Fruit fly (Drosophila melanogaster) whole organism, embryonic: ENCODE data around the gene pr.

Experiments used
- Abd-B ChIP-seq: fragments of 200-800 bp; sonication (Bioruptor generic); optimal IDR thresholded peaks from 2 replicates; lab custom pipeline; 2018; ENCODE audit warnings: missing biosample characterization, mild to moderate bottlenecking, missing genetic modification characterization, moderate library complexity
- Adf1 ChIP-seq: fragments of 200-800 bp; sonication (Bioruptor generic); IDR thresholded peaks from 2 replicates; pipeline ENCODE4 v1.3.6; 2022; ENCODE audit warnings: missing biosample characterization, missing genetic modification characterization
- Bdp1 ChIP-seq: fragments of 200-800 bp; sonication (Bioruptor generic); optimal IDR thresholded peaks from 3 replicates; lab custom pipeline; 2016; ENCODE audit warnings: missing biosample characterization, missing genetic modification characterization
- Bteb2 ChIP-seq: fragments of 200-800 bp; sonication (Bioruptor generic); optimal IDR thresholded peaks from 2 replicates; lab custom pipeline; 2016; ENCODE audit warnings: missing biosample characterization, missing genetic modification characterization
- CG1024 ChIP-seq: fragments of 200-800 bp; sonication (Bioruptor generic); IDR thresholded peaks from 2 replicates; pipeline ENCODE4 v1.3.6; 2022; ENCODE audit warnings: missing biosample characterization, missing genetic modification characterization
- CG11695 ChIP-seq: fragments of 200-800 bp; sonication (Bioruptor generic); IDR thresholded peaks from 3 replicates; pipeline ENCODE4 v1.3.6; 2022; ENCODE audit warnings: missing biosample characterization, missing genetic modification characterization
- CG12236 ChIP-seq: fragments of 200-800 bp; sonication (Bioruptor generic); optimal IDR thresholded peaks from 2 replicates; lab custom pipeline; 2016; ENCODE audit warnings: missing biosample characterization, missing genetic modification characterization
- CG1233 ChIP-seq: fragments of 200-800 bp; sonication (Bioruptor generic); optimal IDR thresholded peaks from 4 replicates; lab custom pipeline; 2018; ENCODE audit warnings: missing biosample characterization, mild to moderate bottlenecking, missing genetic modification characterization
- CG12659 ChIP-seq: fragments of 200-800 bp; sonication (Bioruptor generic); optimal IDR thresholded peaks from 3 replicates; lab custom pipeline; 2017; ENCODE audit warnings: mild to moderate bottlenecking, missing biosample characterization, missing genetic modification reagents, missing genetic modification characterization
- CG14441 ChIP-seq: fragments of 200-800 bp; sonication (Bioruptor generic); IDR thresholded peaks from 2 replicates; pipeline ENCODE4 v1.3.6; 2022; ENCODE audit warnings: missing biosample characterization, missing genetic modification characterization
- CG15011 ChIP-seq: fragments of 200-800 bp; sonication (Bioruptor generic); optimal IDR thresholded peaks from 3 replicates; lab custom pipeline; 2018; ENCODE audit warnings: missing biosample characterization, mild to moderate bottlenecking, missing genetic modification characterization
- CG17829 ChIP-seq: fragments of 200-800 bp; optimal IDR thresholded peaks from 2 replicates; lab custom pipeline; 2019; ENCODE audit warnings: missing biosample characterization, mild to moderate bottlenecking, missing genetic modification characterization, moderate library complexity
- CG2120 ChIP-seq: fragments of 200-800 bp; sonication (Bioruptor generic); optimal IDR thresholded peaks from 3 replicates; lab custom pipeline; 2016; ENCODE audit warnings: missing biosample characterization, missing genetic modification characterization
- CG2129 ChIP-seq: fragments of 200-800 bp; sonication (Bioruptor generic); IDR thresholded peaks from 2 replicates; pipeline ENCODE4 v1.3.6; 2022; ENCODE audit warnings: missing biosample characterization, missing genetic modification characterization; ENCODE audit not compliant: partially characterized antibody
- CG3065 ChIP-seq: fragments of 200-800 bp; sonication (Bioruptor generic); optimal IDR thresholded peaks from 2 replicates; lab custom pipeline; 2016; ENCODE audit warnings: missing biosample characterization, missing genetic modification characterization
- CG3163 ChIP-seq: fragments of 200-800 bp; sonication (Bioruptor generic); optimal IDR thresholded peaks from 3 replicates; lab custom pipeline; 2016; ENCODE audit warnings: missing biosample characterization, missing genetic modification characterization
- CG33557 ChIP-seq: fragments of 200-800 bp; sonication (Bioruptor generic); optimal IDR thresholded peaks from 2 replicates; lab custom pipeline; 2019; ENCODE audit warnings: missing biosample characterization, mild to moderate bottlenecking, missing genetic modification characterization, moderate library complexity
- CG3995 ChIP-seq: fragments of 200-800 bp; sonication (Bioruptor generic); optimal IDR thresholded peaks from 3 replicates; lab custom pipeline; 2016; ENCODE audit warnings: missing biosample characterization, missing genetic modification characterization
- CG4854 ChIP-seq: fragments of 200-800 bp; sonication (Bioruptor generic); optimal IDR thresholded peaks from 2 replicates; lab custom pipeline; 2016; ENCODE audit warnings: missing biosample characterization, missing genetic modification characterization, inconsistent platforms
- CG6175 ChIP-seq: fragments of 200-800 bp; sonication (Bioruptor generic); IDR thresholded peaks from 3 replicates; pipeline ENCODE4 v1.3.6; 2022; ENCODE audit warnings: missing biosample characterization, missing genetic modification characterization
- CG6765 ChIP-seq: fragments of 200-800 bp; sonication (Bioruptor generic); optimal IDR thresholded peaks from 3 replicates; lab custom pipeline; 2017; ENCODE audit warnings: missing biosample characterization, mild to moderate bottlenecking, missing genetic modification characterization
- CG7839 ChIP-seq: fragments of 200-800 bp; sonication (Bioruptor generic); optimal IDR thresholded peaks from 3 replicates; lab custom pipeline; 2018; ENCODE audit warnings: missing biosample characterization, mild to moderate bottlenecking, missing genetic modification characterization, moderate library complexity
- CG8944 ChIP-seq: fragments of 200-800 bp; sonication (Bioruptor generic); optimal IDR thresholded peaks from 3 replicates; lab custom pipeline; 2016; ENCODE audit warnings: missing biosample characterization, missing genetic modification characterization
- CG9727 ChIP-seq: fragments of 200-800 bp; sonication (Bioruptor generic); optimal IDR thresholded peaks from 3 replicates; lab custom pipeline; 2017; ENCODE audit warnings: missing biosample characterization, mild to moderate bottlenecking, missing genetic modification characterization
- CoRest ChIP-seq: fragments of 200-800 bp; sonication (Bioruptor generic); optimal IDR thresholded peaks from 3 replicates; lab custom pipeline; 2018; ENCODE audit warnings: missing biosample characterization, mild to moderate bottlenecking, missing genetic modification characterization, moderate library complexity
- Dip2 ChIP-seq: fragments of 200-800 bp; sonication (Bioruptor generic); IDR thresholded peaks from 2 replicates; pipeline ENCODE4 v1.3.6; 2022; ENCODE audit warnings: missing biosample characterization, missing genetic modification characterization
- Dll ChIP-seq: fragments of 200-800 bp; sonication (Bioruptor generic); IDR thresholded peaks from 4 replicates; pipeline ENCODE4 v1.3.6; 2022; ENCODE audit warnings: missing biosample characterization, missing genetic modification characterization; ENCODE audit not compliant: partially characterized antibody
- ERR ChIP-seq: fragments of 200-800 bp; sonication (Bioruptor generic); optimal IDR thresholded peaks from 2 replicates; lab custom pipeline; 2016; ENCODE audit warnings: missing biosample characterization, missing genetic modification characterization
- Mes4 ChIP-seq: fragments of 200-800 bp; sonication (Bioruptor generic); optimal IDR thresholded peaks from 2 replicates; lab custom pipeline; 2016; ENCODE audit warnings: missing biosample characterization, missing genetic modification characterization
- Ravus ChIP-seq: fragments of 200-800 bp; sonication (Bioruptor generic); IDR thresholded peaks from 2 replicates; pipeline ENCODE4 v1.3.6; 2022; ENCODE audit warnings: missing biosample characterization, missing genetic modification characterization
- Rfx ChIP-seq: fragments of 200-800 bp; sonication (Bioruptor generic); IDR thresholded peaks from 2 replicates; pipeline ENCODE4 v1.3.6; 2022; ENCODE audit warnings: missing biosample characterization, missing genetic modification characterization
- Sry-δ ChIP-seq: fragments of 200-800 bp; sonication (Bioruptor generic); optimal IDR thresholded peaks from 2 replicates; lab custom pipeline; 2016; ENCODE audit warnings: missing biosample characterization, missing genetic modification characterization
- Ssrp ChIP-seq: fragments of 200-800 bp; sonication (Bioruptor generic); optimal IDR thresholded peaks from 2 replicates; lab custom pipeline; 2018; ENCODE audit warnings: missing biosample characterization, mild to moderate bottlenecking, missing genetic modification characterization, moderate library complexity
- amos ChIP-seq: fragments of 200-800 bp; sonication (Bioruptor generic); IDR thresholded peaks from 2 replicates; pipeline ENCODE4 v1.3.6; 2022; ENCODE audit warnings: missing biosample characterization, missing genetic modification characterization; ENCODE audit not compliant: partially characterized antibody
- croc ChIP-seq: fragments of 200-800 bp; sonication (Bioruptor generic); conservative IDR thresholded peaks from 3 replicates; pipeline ENCODE4 v1.3.6; 2022; ENCODE audit warnings: missing biosample characterization, missing genetic modification characterization
- dmrt99B ChIP-seq: fragments of 200-800 bp; sonication (Bioruptor generic); optimal IDR thresholded peaks from 2 replicates; lab custom pipeline; 2018; ENCODE audit warnings: missing biosample characterization, mild to moderate bottlenecking, missing genetic modification characterization, moderate library complexity
- dysf ChIP-seq: fragments of 200-800 bp; sonication (Bioruptor generic); IDR thresholded peaks from 3 replicates; pipeline ENCODE4 v1.3.6; 2022; ENCODE audit warnings: missing biosample characterization, missing genetic modification characterization
- gcm ChIP-seq: fragments of 200-800 bp; sonication (Bioruptor generic); optimal IDR thresholded peaks from 2 replicates; lab custom pipeline; 2019; ENCODE audit warnings: missing biosample characterization, mild to moderate bottlenecking, missing genetic modification characterization, moderate library complexity
- gt ChIP-seq: fragments of 200-800 bp; sonication (Bioruptor generic); IDR thresholded peaks from 2 replicates; pipeline ENCODE4 v1.3.6; 2022; ENCODE audit warnings: missing biosample characterization, missing genetic modification characterization
- hkb ChIP-seq, 2 experiments: fragments of 200-800 bp in 1 of 2; fragments of >200 bp in 1 of 2; sonication (Bioruptor generic) in 1 of 2; IDR thresholded peaks in 1 of 2; optimal IDR thresholded peaks in 1 of 2; 2 replicates each; pipeline versions ENCODE4 v1.3.6 to Lab custom; 2017 to 2022; ENCODE audit warnings: missing biosample characterization in 1 of 2, missing genetic modification characterization in 1 of 2
- oc ChIP-seq: fragments of 200-800 bp; sonication (Bioruptor generic); optimal IDR thresholded peaks from 2 replicates; lab custom pipeline; 2018; ENCODE audit warnings: missing biosample characterization, mild to moderate bottlenecking, missing genetic modification characterization, moderate library complexity
- org-1 ChIP-seq: fragments of 200-800 bp; sonication (Bioruptor generic); optimal IDR thresholded peaks from 2 replicates; lab custom pipeline; 2017; ENCODE audit warnings: missing biosample characterization, missing genetic modification characterization
- pita ChIP-seq: fragments of 200-800 bp; sonication (Bioruptor generic); optimal IDR thresholded peaks from 2 replicates; lab custom pipeline; 2017; ENCODE audit warnings: missing biosample characterization, mild to moderate bottlenecking, missing genetic modification characterization
- sc ChIP-seq, 3 experiments: fragments of >200 bp in 2 of 3; fragments of 200-800 bp in 1 of 3; sonication (Bioruptor generic) in 1 of 3; optimal IDR thresholded peaks; 2 replicates in 2 of 3; 3 replicates in 1 of 3; lab custom pipeline; 2017; ENCODE audit warnings: mild to moderate bottlenecking in 1 of 3, missing biosample characterization in 1 of 3, missing genetic modification characterization in 1 of 3, missing genetic modification reagents in 1 of 3
- sob ChIP-seq: fragments of 200-800 bp; sonication (Bioruptor generic); IDR thresholded peaks from 2 replicates; pipeline ENCODE4 v1.3.6; 2022; ENCODE audit warnings: missing biosample characterization, missing genetic modification characterization
- tgo ChIP-seq: fragments of 200-800 bp; sonication (Bioruptor generic); IDR thresholded peaks from 3 replicates; pipeline ENCODE4 v1.3.6; 2022; ENCODE audit warnings: missing biosample characterization, missing genetic modification characterization
- unc-4 ChIP-seq: fragments of 200-800 bp; sonication (Bioruptor generic); IDR thresholded peaks from 2 replicates; pipeline ENCODE4 v1.3.6; 2022; ENCODE audit warnings: missing biosample characterization, missing genetic modification characterization; ENCODE audit not compliant: partially characterized antibody
- wek ChIP-seq: fragments of 200-800 bp; sonication (Bioruptor generic); optimal IDR thresholded peaks from 3 replicates; lab custom pipeline; 2018; ENCODE audit warnings: missing biosample characterization, mild to moderate bottlenecking, missing genetic modification characterization, moderate library complexity
- wor ChIP-seq: fragments of 200-800 bp; sonication (Bioruptor generic); IDR thresholded peaks from 2 replicates; pipeline ENCODE4 v1.3.6; 2022; ENCODE audit warnings: missing biosample characterization, missing genetic modification characterization
- zfh2 ChIP-seq: fragments of 200-800 bp; sonication (Bioruptor generic); optimal IDR thresholded peaks from 2 replicates; lab custom pipeline; 2016; ENCODE audit warnings: missing biosample characterization, missing genetic modification characterization

The pr gene

DNA sequence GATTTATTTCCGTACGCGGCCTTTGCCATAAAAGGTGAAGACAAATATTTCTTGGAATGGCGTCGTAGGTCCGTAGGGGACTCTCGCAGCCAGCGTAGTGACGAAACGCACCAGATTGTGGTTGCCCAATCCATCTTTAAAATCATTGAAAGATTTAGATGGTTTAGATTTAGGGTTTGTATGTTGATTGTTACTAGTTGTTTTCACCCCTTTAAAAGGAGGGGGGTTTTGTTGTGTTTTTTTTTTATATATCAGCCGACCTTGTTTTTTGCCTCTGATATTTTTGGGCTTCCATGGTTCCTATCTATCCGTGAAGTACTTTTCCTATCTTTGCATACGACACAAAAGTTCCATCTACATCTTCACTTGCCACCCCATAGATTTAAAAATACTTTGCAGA, 3.6 kb upstream of the pr start (continued):
- TF ChIP-seq CG12659 (GFP tag; lab: Kevin White, UChicago) (peak; percentile 26), Ravus (GFP tag; lab: Robert Waterston, UW) (no peak), Abd-B (GFP tag; lab: Kevin White, UChicago) (no peak), Dip2 (GFP tag; lab: Robert Waterston, UW) (no peak), sob (GFP tag; lab: Robert Waterston, UW) (no peak), CG3065 (GFP tag; lab: Kevin White, UChicago) (no peak), Mes4 (GFP tag; lab: Kevin White, UChicago) (no peak), zfh2 (peak; percentile 71), CG8944 (GFP tag; lab: Kevin White, UChicago) (peak; percentile 22), CG14441 (peak; percentile 56; the same call in 1 of the 2 replicates), amos (GFP tag; lab: Robert Waterston, UW) (no peak), CG6765 (GFP tag; lab: Kevin White, UChicago) (no peak), org-1 (no peak), Ssrp (no peak), CG17829 (no peak), dysf (GFP tag; lab: Robert Waterston, UW) (no peak), unc-4 (GFP tag; lab: Robert Waterston, UW) (no peak), Adf1 (GFP tag; lab: Robert Waterston, UW) (peak; percentile 25; the same call in 1 of the 2 replicates), pita (GFP tag; lab: Kevin White, UChicago) (no peak), dmrt99B (tag; lab: Kevin White, UChicago) (peak; percentile 39), CG7839 (tag; lab: Kevin White, UChicago) (peak; percentile 32), croc (GFP tag; lab: Robert Waterston, UW) (no peak), oc (tag; lab: Kevin White, UChicago) (no peak), CG1233 (no peak), CG9727 (peak; percentile 38), Bteb2 (no peak), CG11695 (GFP tag; lab: Robert Waterston, UW) (0 out of 3 replicates have a peak, but pooled peaks have one; percentile 7), Sry-δ (no peak), CG15011 (GFP tag; lab: Kevin White, UChicago) (peak; percentile 10), wor (GFP tag; lab: Robert Waterston, UW) (no peak), gcm (GFP tag; lab: Kevin White, UChicago) (no peak), gt (GFP tag; lab: Robert Waterston, UW) (no peak), CG2129 (GFP tag; lab: Robert Waterston, UW) (no peak), CoRest (tag; lab: Kevin White, UChicago) (peak; percentile 34), CG1024 (GFP tag; lab: Robert Waterston, UW) (no peak), CG6175 (peak; percentile 50; the same call in 1 of the 3 replicates), wek (GFP tag; lab: Kevin White, UChicago) (no peak), CG3995 (no peak), CG4854 (GFP tag; lab: Kevin White, UChicago) (no peak), CG12236 (GFP tag; lab: Kevin White, UChicago) (no peak), Rfx (GFP tag; lab: Robert Waterston, UW) (peak; percentile 58), sc (optimal IDR thresholded peaks at IDR 0.05; lab: Kevin White, UChicago) (no peak), sc (GFP tag; optimal IDR thresholded peaks at IDR 0.05; lab: Kevin White, UChicago) (no peak), ERR (GFP tag; lab: Kevin White, UChicago) (no peak), CG3163 (GFP tag; lab: Kevin White, UChicago) (no peak), CG33557 (GFP tag; lab: Kevin White, UChicago) (no peak), Dll (no peak), tgo (GFP tag; lab: Robert Waterston, UW) (0 out of 3 replicates have a peak, but pooled peaks have one; percentile 21), CG2120 (GFP tag; lab: Kevin White, UChicago) (peak; percentile 69), Bdp1 (GFP tag; lab: Kevin White, UChicago) (no peak), hkb (optimal IDR thresholded peaks at IDR 0.05; lab: Kevin White, UChicago) (no peak), hkb (GFP tag; IDR thresholded peaks at IDR 0.05; lab: Robert Waterston, UW) (no peak)
